Fruit fly (Drosophila melanogaster) whole organism, embryonic: ENCODE measurements around the gene CG6972.

Experiments used
- Antp ChIP-seq: fragments of 200-800 bp; sonication (Bioruptor generic); optimal IDR thresholded peaks from 3 replicates; lab custom pipeline; 2016; ENCODE audit warnings: missing biosample characterization, missing genetic modification characterization
- Atf3 ChIP-seq: fragments of 200-800 bp; sonication (Bioruptor generic); optimal IDR thresholded peaks from 3 replicates; lab custom pipeline; 2016; ENCODE audit warnings: missing biosample characterization, missing genetic modification characterization
- B-H2 ChIP-seq: fragments of 200-800 bp; sonication (Bioruptor generic); optimal IDR thresholded peaks from 2 replicates; lab custom pipeline; 2018; ENCODE audit warnings: missing biosample characterization, mild to moderate bottlenecking, missing genetic modification characterization
- CG10462 ChIP-seq: fragments of 200-800 bp; sonication (Bioruptor generic); optimal IDR thresholded peaks from 2 replicates; lab custom pipeline; 2016; ENCODE audit warnings: missing biosample characterization, missing genetic modification characterization
- CG12236 ChIP-seq: fragments of 200-800 bp; sonication (Bioruptor generic); optimal IDR thresholded peaks from 2 replicates; lab custom pipeline; 2016; ENCODE audit warnings: missing biosample characterization, missing genetic modification characterization
- CG14710 ChIP-seq: fragments of 200-800 bp; sonication (Bioruptor generic); optimal IDR thresholded peaks from 3 replicates; lab custom pipeline; 2019; ENCODE audit warnings: missing biosample characterization, mild to moderate bottlenecking, missing genetic modification characterization, moderate library complexity
- CG15269 ChIP-seq: fragments of 200-800 bp; sonication (Bioruptor generic); optimal IDR thresholded peaks from 2 replicates; lab custom pipeline; 2018; ENCODE audit warnings: missing biosample characterization, mild to moderate bottlenecking, missing genetic modification characterization, moderate library complexity
- CG1603 ChIP-seq: fragments of 200-800 bp; sonication (Bioruptor generic); optimal IDR thresholded peaks from 2 replicates; lab custom pipeline; 2019; ENCODE audit warnings: missing biosample characterization, mild to moderate bottlenecking, missing genetic modification characterization, moderate library complexity
- CG1792 ChIP-seq: fragments of 200-800 bp; sonication (Bioruptor generic); optimal IDR thresholded peaks from 2 replicates; lab custom pipeline; 2016; ENCODE audit warnings: missing biosample characterization, missing genetic modification characterization
- CG18262 ChIP-seq: fragments of 200-800 bp; optimal IDR thresholded peaks from 3 replicates; lab custom pipeline; 2019; ENCODE audit warnings: missing biosample characterization, mild to moderate bottlenecking, missing genetic modification characterization, moderate library complexity
- CG31388 ChIP-seq: fragments of 200-800 bp; sonication (Bioruptor generic); optimal IDR thresholded peaks from 2 replicates; lab custom pipeline; 2016; ENCODE audit warnings: missing biosample characterization, missing genetic modification characterization
- CG31441 ChIP-seq: fragments of 200-800 bp; sonication (Bioruptor generic); IDR thresholded peaks from 2 replicates; pipeline ENCODE4 v1.3.6; 2022; ENCODE audit warnings: missing biosample characterization, missing genetic modification characterization
- CG34224 ChIP-seq: fragments of 200-800 bp; sonication (Bioruptor generic); IDR thresholded peaks from 3 replicates; pipeline ENCODE4 v1.3.6; 2022; ENCODE audit warnings: missing biosample characterization, missing genetic modification characterization; ENCODE audit not compliant: partially characterized antibody
- CG3995 ChIP-seq: fragments of 200-800 bp; sonication (Bioruptor generic); optimal IDR thresholded peaks from 3 replicates; lab custom pipeline; 2016; ENCODE audit warnings: missing biosample characterization, missing genetic modification characterization
- CG4424 ChIP-seq: fragments of 200-800 bp; sonication (Bioruptor generic); optimal IDR thresholded peaks from 3 replicates; lab custom pipeline; 2016; ENCODE audit warnings: missing biosample characterization, missing genetic modification characterization
- CG6765 ChIP-seq: fragments of 200-800 bp; sonication (Bioruptor generic); optimal IDR thresholded peaks from 3 replicates; lab custom pipeline; 2017; ENCODE audit warnings: missing biosample characterization, mild to moderate bottlenecking, missing genetic modification characterization
- CG8388 ChIP-seq: fragments of 200-800 bp; sonication (Bioruptor generic); optimal IDR thresholded peaks from 2 replicates; lab custom pipeline; 2019; ENCODE audit warnings: missing biosample characterization, mild to moderate bottlenecking, missing genetic modification characterization, moderate library complexity
- CG8944 ChIP-seq: fragments of 200-800 bp; sonication (Bioruptor generic); optimal IDR thresholded peaks from 3 replicates; lab custom pipeline; 2016; ENCODE audit warnings: missing biosample characterization, missing genetic modification characterization
- CoRest ChIP-seq: fragments of 200-800 bp; sonication (Bioruptor generic); optimal IDR thresholded peaks from 3 replicates; lab custom pipeline; 2018; ENCODE audit warnings: missing biosample characterization, mild to moderate bottlenecking, missing genetic modification characterization, moderate library complexity
- Dad ChIP-seq: fragments of 200-800 bp; sonication (Bioruptor generic); optimal IDR thresholded peaks from 3 replicates; lab custom pipeline; 2016; ENCODE audit warnings: missing biosample characterization, missing genetic modification characterization
- Deaf1 ChIP-seq: fragments of 200-800 bp; optimal IDR thresholded peaks from 3 replicates; lab custom pipeline; 2019; ENCODE audit warnings: missing biosample characterization, mild to moderate bottlenecking, missing genetic modification characterization, moderate library complexity
- Dek ChIP-seq: fragments of 200-800 bp; sonication (Bioruptor generic); optimal IDR thresholded peaks from 3 replicates; lab custom pipeline; 2019; ENCODE audit warnings: missing biosample characterization, mild to moderate bottlenecking, missing genetic modification characterization, moderate library complexity
- Dp ChIP-seq: fragments of 200-800 bp; sonication (Bioruptor generic); optimal IDR thresholded peaks from 2 replicates; lab custom pipeline; 2018; ENCODE audit warnings: missing biosample characterization, mild to moderate bottlenecking, missing genetic modification characterization, moderate library complexity
- Fer3 ChIP-seq: fragments of 200-800 bp; sonication (Bioruptor generic); optimal IDR thresholded peaks from 2 replicates; lab custom pipeline; 2018; ENCODE audit warnings: missing biosample characterization, mild to moderate bottlenecking, missing genetic modification characterization, moderate library complexity
- H15 ChIP-seq: fragments of 200-800 bp; sonication (Bioruptor generic); IDR thresholded peaks from 3 replicates; pipeline ENCODE4 v1.3.6; 2022; ENCODE audit warnings: missing biosample characterization, missing genetic modification characterization
- HHEX ChIP-seq: fragments of 200-800 bp; sonication (Bioruptor generic); optimal IDR thresholded peaks from 3 replicates; lab custom pipeline; 2017; ENCODE audit warnings: missing biosample characterization, mild to moderate bottlenecking, missing genetic modification characterization, missing genetic modification reagents
- Hr3 ChIP-seq: fragments of 200-800 bp; sonication (Bioruptor generic); optimal IDR thresholded peaks from 3 replicates; lab custom pipeline; 2016; ENCODE audit warnings: missing biosample characterization, missing genetic modification characterization
- Jarid2 ChIP-seq: fragments of 200-800 bp; sonication (Bioruptor generic); optimal IDR thresholded peaks from 3 replicates; lab custom pipeline; 2017; ENCODE audit warnings: mild to moderate bottlenecking, missing biosample characterization, missing genetic modification reagents, missing genetic modification characterization
- MBD-R2 ChIP-seq: fragments of 200-800 bp; sonication (Bioruptor generic); IDR thresholded peaks from 2 replicates; pipeline ENCODE4 v1.3.6; 2022; ENCODE audit warnings: missing biosample characterization, missing genetic modification characterization
- Myb ChIP-seq: fragments of 200-800 bp; sonication (Bioruptor generic); optimal IDR thresholded peaks from 2 replicates; lab custom pipeline; 2016; ENCODE audit warnings: missing biosample characterization, missing genetic modification characterization
- Ptx1 ChIP-seq: fragments of 200-800 bp; sonication (Bioruptor generic); IDR thresholded peaks from 2 replicates; pipeline ENCODE4 v1.3.6; 2022; ENCODE audit warnings: missing biosample characterization, missing genetic modification characterization
- Scr ChIP-seq: fragments of 200-800 bp; sonication (Bioruptor generic); IDR thresholded peaks from 2 replicates; pipeline ENCODE4 v1.3.6; 2022; ENCODE audit warnings: missing biosample characterization, missing genetic modification characterization; ENCODE audit not compliant: partially characterized antibody
- Sox102F ChIP-seq: fragments of 200-800 bp; sonication (Bioruptor generic); optimal IDR thresholded peaks from 2 replicates; lab custom pipeline; 2018; ENCODE audit warnings: missing biosample characterization, mild to moderate bottlenecking, missing genetic modification characterization, moderate library complexity
- Stat92E ChIP-seq, 3 experiments: fragments of >200 bp in 2 of 3; fragments of 200-800 bp in 1 of 3; sonication (Bioruptor generic) in 1 of 3; optimal IDR thresholded peaks; 2 replicates each; lab custom pipeline; 2017 to 2019; ENCODE audit warnings: missing biosample characterization in 3 of 3, missing genetic modification characterization in 3 of 3, mild to moderate bottlenecking in 1 of 3, moderate library complexity in 1 of 3
- Tbp ChIP-seq: fragments of >200 bp; optimal IDR thresholded peaks from 2 replicates; lab custom pipeline; 2018; ENCODE audit warnings: missing biosample characterization, missing genetic modification characterization
- Vsx1 ChIP-seq: fragments of 200-800 bp; sonication (Bioruptor generic); optimal IDR thresholded peaks from 2 replicates; lab custom pipeline; 2017; ENCODE audit warnings: missing biosample characterization, mild to moderate bottlenecking, missing genetic modification characterization, missing genetic modification reagents
- cg ChIP-seq: fragments of 200-800 bp; sonication (Bioruptor generic); optimal IDR thresholded peaks from 3 replicates; lab custom pipeline; 2019; ENCODE audit warnings: missing biosample characterization, mild to moderate bottlenecking, missing genetic modification characterization, moderate library complexity
- chm ChIP-seq: fragments of 200-800 bp; sonication (Bioruptor generic); IDR thresholded peaks from 2 replicates; pipeline ENCODE4 v1.3.6; 2022; ENCODE audit warnings: missing biosample characterization, missing genetic modification characterization
- chn ChIP-seq: fragments of 200-800 bp; sonication (Bioruptor generic); optimal IDR thresholded peaks from 2 replicates; lab custom pipeline; 2016; ENCODE audit warnings: missing biosample characterization, missing genetic modification characterization
- dpn ChIP-seq, 2 experiments: fragments of 200-800 bp; sonication (Bioruptor generic); optimal IDR thresholded peaks; 3 replicates each; lab custom pipeline; 2016; ENCODE audit warnings: missing biosample characterization in 2 of 2, missing genetic modification characterization in 2 of 2
- klu ChIP-seq: fragments of 200-800 bp; sonication (Bioruptor generic); IDR thresholded peaks from 2 replicates; pipeline ENCODE4 v1.3.6; 2022; ENCODE audit warnings: missing biosample characterization, missing genetic modification characterization
- lola ChIP-seq, 3 experiments: fragments of >200 bp in 2 of 3; fragments of 200-800 bp in 1 of 3; sonication (Bioruptor generic) in 1 of 3; optimal IDR thresholded peaks; 2 replicates each; lab custom pipeline; 2017 to 2019; ENCODE audit warnings: missing biosample characterization in 3 of 3, missing genetic modification characterization in 3 of 3, mild to moderate bottlenecking in 1 of 3, moderate library complexity in 1 of 3
- luna ChIP-seq: fragments of 200-800 bp; sonication (Bioruptor generic); optimal IDR thresholded peaks from 2 replicates; lab custom pipeline; 2016; ENCODE audit warnings: missing biosample characterization, missing genetic modification characterization
- oc ChIP-seq: fragments of 200-800 bp; sonication (Bioruptor generic); optimal IDR thresholded peaks from 2 replicates; lab custom pipeline; 2018; ENCODE audit warnings: missing biosample characterization, mild to moderate bottlenecking, missing genetic modification characterization, moderate library complexity
- otp ChIP-seq: fragments of 200-800 bp; sonication (Bioruptor generic); IDR thresholded peaks from 3 replicates; pipeline ENCODE4, ENCODE4 v1.3.6; 2022; ENCODE audit warnings: missing biosample characterization, missing genetic modification characterization
- pzg ChIP-seq: fragments of 200-800 bp; sonication (Bioruptor generic); optimal IDR thresholded peaks from 3 replicates; lab custom pipeline; 2018; ENCODE audit warnings: missing biosample characterization, mild to moderate bottlenecking, missing genetic modification characterization, moderate library complexity
- slbo ChIP-seq: fragments of 200-800 bp; sonication (Bioruptor generic); IDR thresholded peaks from 2 replicates; pipeline ENCODE4 v1.3.6; 2022; ENCODE audit warnings: missing biosample characterization, missing genetic modification characterization
- tup ChIP-seq: fragments of 200-800 bp; sonication (Bioruptor generic); optimal IDR thresholded peaks from 2 replicates; lab custom pipeline; 2016; ENCODE audit warnings: missing biosample characterization, mild to moderate bottlenecking, missing genetic modification characterization, moderate library complexity
- wdn ChIP-seq: fragments of 200-800 bp; sonication (Bioruptor generic); IDR thresholded peaks from 2 replicates; pipeline ENCODE4 v1.3.6; 2022; ENCODE audit warnings: missing biosample characterization, missing genetic modification characterization

Gene CG6972

DNA sequence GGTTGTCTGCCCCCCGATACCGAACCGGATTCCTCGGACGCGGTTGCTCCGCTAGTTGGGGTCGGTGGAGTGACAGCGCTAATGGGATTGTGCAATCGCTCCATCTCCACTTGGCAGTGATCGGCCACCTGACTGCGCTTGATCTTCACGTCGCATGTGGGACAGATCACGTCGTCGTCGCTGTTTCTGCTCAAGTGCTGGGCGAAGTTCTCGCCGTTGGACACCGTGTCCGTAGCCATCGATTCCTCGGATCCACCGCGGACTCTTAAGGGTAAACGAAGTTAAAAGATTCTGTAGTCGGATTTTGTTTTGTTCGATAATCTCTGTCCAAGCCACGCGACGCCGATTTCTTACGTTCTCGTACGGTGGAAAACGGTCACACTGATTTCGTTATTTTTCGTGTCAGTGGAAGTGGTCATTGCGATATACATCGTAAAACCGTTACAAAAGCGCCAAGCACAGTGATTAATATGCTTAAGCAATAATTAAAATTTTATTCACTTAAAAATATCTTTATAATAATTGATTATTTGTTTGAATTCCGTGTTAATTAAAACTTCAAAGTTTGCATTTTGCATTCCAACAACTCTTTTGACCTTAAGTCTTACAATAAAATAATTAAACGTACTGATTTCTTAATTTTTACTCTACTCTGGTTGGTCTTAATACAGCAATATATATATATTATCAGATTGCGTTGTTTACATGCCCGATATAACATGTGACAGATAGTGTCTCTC lies 24.4 kb downstream of the CG6972 start, which contains the start of gene RNF220 (continued):
- TF ChIP-seq wdn (GFP tag; lab: Robert Waterston, UW) = no peak
- TF ChIP-seq Jarid2 (GFP tag; lab: Kevin White, UChicago) = no peak
- peak in 1 of 3 experiments; percentile 16 for TF ChIP-seq lola (GFP tag; optimal IDR thresholded peaks at IDR 0.05; lab: Kevin White, UChicago)
- peak; percentile 4 for TF ChIP-seq CG15269 (tag; lab: Kevin White, UChicago)
- no peak for TF ChIP-seq CG8388 (GFP tag; lab: Kevin White, UChicago)
- TF ChIP-seq dpn (GFP tag; optimal IDR thresholded peaks at IDR 0.05; lab: Kevin White, UChicago) = no peak
- TF ChIP-seq HHEX (GFP tag; lab: Kevin White, UChicago) = no peak
- TF ChIP-seq CG18262 (tag; lab: Kevin White, UChicago) = peak; percentile 30
- TF ChIP-seq cg (GFP tag; lab: Kevin White, UChicago) = no peak
- TF ChIP-seq Hr3 (GFP tag; lab: Kevin White, UChicago) = no peak
- peak; percentile 45 for TF ChIP-seq MBD-R2 (GFP tag; lab: Robert Waterston, UW)
- TF ChIP-seq B-H2 (GFP tag; lab: Kevin White, UChicago) = no peak
- TF ChIP-seq Fer3 (tag; lab: Kevin White, UChicago) = no peak
- no peak for TF ChIP-seq chn
- TF ChIP-seq CG8944 = no peak
- no peak for TF ChIP-seq luna (GFP tag; lab: Kevin White, UChicago)
- TF ChIP-seq Myb (GFP tag; lab: Kevin White, UChicago) = peak; percentile 68
- 0 out of 2 replicates have a peak, but pooled peaks have one; percentile 8 for TF ChIP-seq klu
- no peak for TF ChIP-seq CG31388
- no peak for TF ChIP-seq tup (GFP tag; lab: Kevin White, UChicago)
- TF ChIP-seq CG12236 (GFP tag; lab: Kevin White, UChicago) = no peak
- TF ChIP-seq CG14710 (tag; lab: Kevin White, UChicago) = peak; percentile 56
- TF ChIP-seq slbo (GFP tag; lab: Robert Waterston, UW) = peak; percentile 38
- TF ChIP-seq CG10462 = no peak
- TF ChIP-seq CG1792 (GFP tag; lab: Kevin White, UChicago) = no peak
- 0 out of 2 replicates have a peak, but pooled peaks have one; percentile 34 for TF ChIP-seq chm
- TF ChIP-seq Ptx1 (GFP tag; lab: Robert Waterston, UW) = peak; percentile 8; the same call in 1 of the 2 replicates
- TF ChIP-seq Vsx1 (GFP tag; lab: Kevin White, UChicago) = no peak
- TF ChIP-seq Dad (GFP tag; lab: Kevin White, UChicago) = no peak
- TF ChIP-seq oc = no peak
- TF ChIP-seq Antp (GFP tag; lab: Kevin White, UChicago) = no peak
- peak; percentile 55 for TF ChIP-seq CoRest (tag; lab: Kevin White, UChicago)
- TF ChIP-seq otp (GFP tag; lab: Robert Waterston, UW) = no peak
- TF ChIP-seq pzg (GFP tag; lab: Kevin White, UChicago) = peak; percentile 51
- peak; percentile 41 for TF ChIP-seq CG1603 (tag; lab: Kevin White, UChicago)
- peak; percentile 40 for TF ChIP-seq Dek (tag; lab: Kevin White, UChicago)
- peak; percentile 54; the same call in 1 of the 3 replicates for TF ChIP-seq CG34224
- no peak; the same call in 1 of the 2 replicates for TF ChIP-seq Scr (GFP tag; lab: Robert Waterston, UW)
- TF ChIP-seq CG31441 (GFP tag; lab: Robert Waterston, UW) = peak; percentile 58; the same call in 1 of the 2 replicates
- peak; percentile 24 for TF ChIP-seq Dp (GFP tag; lab: Kevin White, UChicago)
- no peak for TF ChIP-seq Stat92E (GFP tag; optimal IDR thresholded peaks at IDR 0.05; lab: Kevin White, UChicago)
- TF ChIP-seq Tbp = no peak
- TF ChIP-seq CG4424 = peak; percentile 31
- no peak for TF ChIP-seq CG6765 (GFP tag; lab: Kevin White, UChicago)
- TF ChIP-seq Atf3 (GFP tag; lab: Kevin White, UChicago) = no peak
- no peak for TF ChIP-seq Deaf1 (tag; lab: Kevin White, UChicago)
- TF ChIP-seq Sox102F = peak; percentile 5
- TF ChIP-seq H15 (GFP tag; lab: Robert Waterston, UW) = no peak
- TF ChIP-seq CG3995 = peak; percentile 93
